Worm (Caenorhabditis elegans): Measurements from ENCODE around the gene F56D6.14.

DNA sequence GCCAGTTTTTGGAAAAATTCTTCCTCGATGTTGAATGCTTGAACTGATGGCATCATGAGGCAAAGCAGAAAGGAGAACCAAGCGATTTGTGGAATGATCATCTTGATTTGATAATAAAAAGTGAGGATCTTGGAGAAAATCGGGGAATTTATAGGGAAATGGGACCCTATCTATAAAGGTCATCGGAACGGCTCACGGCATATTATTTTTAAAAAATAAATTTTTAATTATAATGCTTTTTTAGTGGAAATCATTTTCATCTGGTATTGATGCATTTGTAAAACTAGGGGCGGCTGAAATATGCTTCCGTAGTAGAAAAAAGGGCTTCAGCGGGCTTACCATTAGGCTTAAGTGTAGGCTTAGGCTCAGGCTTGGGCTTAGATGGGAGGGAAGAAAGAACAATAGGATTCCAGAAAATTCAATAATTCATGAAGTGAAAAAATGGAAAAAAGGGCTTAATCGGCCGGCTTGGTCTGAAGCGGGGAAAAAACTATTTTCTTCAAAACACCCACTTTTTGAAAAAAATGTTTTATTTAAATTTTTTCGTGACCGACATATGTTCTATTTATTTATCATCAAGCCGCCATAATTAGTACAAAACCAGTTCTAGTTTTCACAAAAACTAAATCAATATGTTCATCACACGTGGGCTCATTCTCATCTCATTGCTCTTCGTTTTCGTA lies 9.9 kb upstream of the F56D6.14 start, which contains the start of the genes F56D6.22 and F56D6.12:
- TF ChIP-seq ets-7 (tag; optimal IDR thresholded peaks at IDR 0.05): no peak
- no peak for TF ChIP-seq tbx-11 (GFP tag; IDR thresholded peaks at IDR 0.05)
- TF ChIP-seq ama-1 (optimal IDR thresholded peaks at IDR 0.05): no peak
- no peak for TF ChIP-seq pes-1 (GFP tag; IDR thresholded peaks at IDR 0.05)
- TF ChIP-seq B0310.2 (tag; optimal IDR thresholded peaks at IDR 0.05): no peak
- TF ChIP-seq ceh-13 (GFP tag; optimal IDR thresholded peaks at IDR 0.05): no peak
- no peak for TF ChIP-seq ceh-36 (tag; optimal IDR thresholded peaks at IDR 0.05)
- no peak for TF ChIP-seq hnd-1 (tag; optimal IDR thresholded peaks at IDR 0.05)
- no peak for TF ChIP-seq flt-1 (GFP tag; IDR thresholded peaks at IDR 0.05)
- no peak for TF ChIP-seq hmg-4 (GFP tag; optimal IDR thresholded peaks at IDR 0.05)
- TF ChIP-seq sea-1 (GFP tag; conservative IDR thresholded peaks at IDR 0.05): no peak
- no peak for TF ChIP-seq F13C5.2 (tag; optimal IDR thresholded peaks at IDR 0.05)
